Worm (Caenorhabditis elegans) whole organism, L4 larva: Measurements from ENCODE around the gene C11D2.4.

ENCODE experiments used
- ZK546.5 ChIP-seq, 2 experiments: sonication (generic microtip); optimal IDR thresholded peaks; 2 replicates each; lab custom pipeline; 2017; ENCODE audit warnings: missing biosample characterization in 2 of 2, missing genetic modification characterization in 2 of 2
- ama-1 ChIP-seq: fragments of 150-350 bp; optimal IDR thresholded peaks from 2 replicates; lab custom pipeline; 2014; ENCODE audit warnings: inconsistent platforms, mixed read lengths
- ceh-82 ChIP-seq: sonication (generic microtip); optimal IDR thresholded peaks from 2 replicates; lab custom pipeline; 2017; ENCODE audit warnings: missing biosample characterization, missing genetic modification characterization
- dpl-1 ChIP-seq: fragments of 150-350 bp; optimal IDR thresholded peaks from 2 replicates; lab custom pipeline; 2014; ENCODE audit warnings: missing biosample characterization, missing genetic modification reagents, missing genetic modification characterization
- lin-13 ChIP-seq: fragments of 150-350 bp; optimal IDR thresholded peaks from 2 replicates; lab custom pipeline; 2014; ENCODE audit warnings: missing biosample characterization, missing genetic modification reagents, missing genetic modification characterization
- mep-1 ChIP-seq: fragments of 150-350 bp; sonication (generic microtip); optimal IDR thresholded peaks from 3 replicates; lab custom pipeline; 2014; ENCODE audit warnings: missing biosample characterization, missing genetic modification characterization
- mxl-2 ChIP-seq: fragments of 200-800 bp; sonication (Bioruptor generic); conservative IDR thresholded peaks from 2 replicates; pipeline ENCODE4 v1.3.6; 2022; ENCODE audit warnings: missing genetic modification reagents, missing genetic modification characterization, missing compliant biosample characterization
- skn-1 ChIP-seq: fragments of 150-350 bp; optimal IDR thresholded peaks from 2 replicates; lab custom pipeline; 2014; ENCODE audit warnings: missing biosample characterization, missing genetic modification characterization
- unc-130 ChIP-seq: sonication (generic microtip); optimal IDR thresholded peaks from 2 replicates; lab custom pipeline; 2016; ENCODE audit warnings: missing genetic modification reagents, missing genetic modification characterization, missing compliant biosample characterization
- ztf-11 ChIP-seq: fragments of 150-350 bp; optimal IDR thresholded peaks from 2 replicates; lab custom pipeline; 2014; ENCODE audit warnings: missing biosample characterization, missing genetic modification characterization

ce11 chrIV:6151513-6151912, 5.2 kb downstream of the C11D2.4 start, which contains the start of gene C11D2.3:
- TF ChIP-seq unc-130: no peak
- TF ChIP-seq ceh-82 (tag; lab: Kevin White, UChicago): no peak
- TF ChIP-seq mxl-2 (GFP tag; lab: Robert Waterston, UW): no peak
- no peak for TF ChIP-seq mep-1 (tag; lab: Kevin White, UChicago)
- TF ChIP-seq lin-13: no peak
- no peak for TF ChIP-seq skn-1
- no peak for TF ChIP-seq ama-1 (lab: Kevin White, UChicago)
- no peak for TF ChIP-seq ZK546.5 (tag; optimal IDR thresholded peaks at IDR 0.05; lab: Kevin White, UChicago)
- TF ChIP-seq dpl-1 (GFP tag; lab: Kevin White, UChicago): no peak
- no peak for TF ChIP-seq ztf-11 (tag; lab: Kevin White, UChicago)
